Fruit fly (Drosophila melanogaster) whole organism, embryonic: Measurements from ENCODE around the gene cnir.

Experiments used
- Atf-2 ChIP-seq: fragments of 200-800 bp; sonication (Bioruptor generic); optimal IDR thresholded peaks from 2 replicates; lab custom pipeline; 2016; ENCODE audit warnings: missing biosample characterization, missing genetic modification characterization
- B-H2 ChIP-seq: fragments of 200-800 bp; sonication (Bioruptor generic); optimal IDR thresholded peaks from 2 replicates; lab custom pipeline; 2018; ENCODE audit warnings: missing biosample characterization, mild to moderate bottlenecking, missing genetic modification characterization
- Bteb2 ChIP-seq: fragments of 200-800 bp; sonication (Bioruptor generic); optimal IDR thresholded peaks from 2 replicates; lab custom pipeline; 2016; ENCODE audit warnings: missing biosample characterization, missing genetic modification characterization
- CG10654 ChIP-seq: fragments of 200-800 bp; sonication (Bioruptor generic); optimal IDR thresholded peaks from 2 replicates; lab custom pipeline; 2016; ENCODE audit warnings: missing biosample characterization, missing genetic modification characterization
- CG11398 ChIP-seq: fragments of 200-800 bp; sonication (Bioruptor generic); optimal IDR thresholded peaks from 2 replicates; lab custom pipeline; 2016; ENCODE audit warnings: missing biosample characterization, missing genetic modification characterization
- CG12391 ChIP-seq: fragments of 200-800 bp; sonication (Bioruptor generic); optimal IDR thresholded peaks from 3 replicates; lab custom pipeline; 2018; ENCODE audit warnings: missing biosample characterization, mild to moderate bottlenecking, missing genetic modification characterization, moderate library complexity
- CG12659 ChIP-seq: fragments of 200-800 bp; sonication (Bioruptor generic); optimal IDR thresholded peaks from 3 replicates; lab custom pipeline; 2017; ENCODE audit warnings: mild to moderate bottlenecking, missing biosample characterization, missing genetic modification reagents, missing genetic modification characterization
- CG13287 ChIP-seq: fragments of 200-800 bp; sonication (Bioruptor generic); IDR thresholded peaks from 2 replicates; pipeline ENCODE4 v1.3.6; 2022; ENCODE audit warnings: missing biosample characterization, missing genetic modification characterization; ENCODE audit not compliant: partially characterized antibody
- CG15479 ChIP-seq: fragments of 200-800 bp; sonication (Bioruptor generic); optimal IDR thresholded peaks from 3 replicates; lab custom pipeline; 2019; ENCODE audit warnings: missing biosample characterization, mild to moderate bottlenecking, missing genetic modification characterization, moderate library complexity
- CG15601 ChIP-seq: fragments of 200-800 bp; sonication (Bioruptor generic); optimal IDR thresholded peaks from 3 replicates; lab custom pipeline; 2019; ENCODE audit warnings: missing biosample characterization, mild to moderate bottlenecking, missing genetic modification characterization, moderate library complexity
- CG17186 ChIP-seq: fragments of 200-800 bp; sonication (Bioruptor generic); optimal IDR thresholded peaks from 3 replicates; lab custom pipeline; 2017; ENCODE audit warnings: missing biosample characterization, missing genetic modification reagents, missing genetic modification characterization
- CG17568 ChIP-seq: fragments of 200-800 bp; sonication (Bioruptor generic); optimal IDR thresholded peaks from 2 replicates; lab custom pipeline; 2018; ENCODE audit warnings: missing biosample characterization, mild to moderate bottlenecking, missing genetic modification characterization, moderate library complexity
- CG18764 ChIP-seq: fragments of 200-800 bp; sonication (Bioruptor generic); optimal IDR thresholded peaks from 3 replicates; lab custom pipeline; 2016; ENCODE audit warnings: missing biosample characterization, missing genetic modification characterization
- CG2116 ChIP-seq: fragments of 200-800 bp; sonication (Bioruptor generic); optimal IDR thresholded peaks from 3 replicates; lab custom pipeline; 2018; ENCODE audit warnings: missing biosample characterization, mild to moderate bottlenecking, missing genetic modification characterization
- CG2129 ChIP-seq: fragments of 200-800 bp; sonication (Bioruptor generic); IDR thresholded peaks from 2 replicates; pipeline ENCODE4 v1.3.6; 2022; ENCODE audit warnings: missing biosample characterization, missing genetic modification characterization; ENCODE audit not compliant: partially characterized antibody
- CG2875 ChIP-seq: fragments of 200-800 bp; sonication (Bioruptor generic); optimal IDR thresholded peaks from 2 replicates; lab custom pipeline; 2017; ENCODE audit warnings: missing biosample characterization, mild to moderate bottlenecking, missing genetic modification characterization, missing genetic modification reagents
- CG32767 ChIP-seq: fragments of 200-800 bp; sonication (Bioruptor generic); IDR thresholded peaks from 2 replicates; pipeline ENCODE4 v1.3.6; 2022; ENCODE audit warnings: missing biosample characterization, missing genetic modification characterization
- CG34422 ChIP-seq: fragments of 200-800 bp; sonication (Bioruptor generic); IDR thresholded peaks from 3 replicates; pipeline ENCODE4 v1.3.6; 2022; ENCODE audit warnings: missing biosample characterization, missing genetic modification characterization
- CG3847 ChIP-seq: fragments of 200-800 bp; sonication (Bioruptor generic); IDR thresholded peaks from 2 replicates; pipeline ENCODE4 v1.3.6; 2022; ENCODE audit warnings: missing biosample characterization, missing genetic modification characterization
- CG3995 ChIP-seq: fragments of 200-800 bp; sonication (Bioruptor generic); optimal IDR thresholded peaks from 3 replicates; lab custom pipeline; 2016; ENCODE audit warnings: missing biosample characterization, missing genetic modification characterization
- CG6254 ChIP-seq: fragments of 200-800 bp; sonication (Bioruptor generic); optimal IDR thresholded peaks from 3 replicates; lab custom pipeline; 2017; ENCODE audit warnings: mild to moderate bottlenecking, missing biosample characterization, missing genetic modification reagents, missing genetic modification characterization
- CHES-1-like ChIP-seq: fragments of 200-800 bp; sonication (Bioruptor generic); optimal IDR thresholded peaks from 2 replicates; lab custom pipeline; 2016; ENCODE audit warnings: missing biosample characterization, missing genetic modification characterization
- Dip3 ChIP-seq: fragments of 200-800 bp; sonication (Bioruptor generic); optimal IDR thresholded peaks from 3 replicates; lab custom pipeline; 2016; ENCODE audit warnings: missing biosample characterization, missing genetic modification characterization
- Dll ChIP-seq: fragments of 200-800 bp; sonication (Bioruptor generic); IDR thresholded peaks from 4 replicates; pipeline ENCODE4 v1.3.6; 2022; ENCODE audit warnings: missing biosample characterization, missing genetic modification characterization; ENCODE audit not compliant: partially characterized antibody
- ERR ChIP-seq: fragments of 200-800 bp; sonication (Bioruptor generic); optimal IDR thresholded peaks from 2 replicates; lab custom pipeline; 2016; ENCODE audit warnings: missing biosample characterization, missing genetic modification characterization
- Hey ChIP-seq: fragments of 200-800 bp; sonication (Bioruptor generic); optimal IDR thresholded peaks from 3 replicates; lab custom pipeline; 2018; ENCODE audit warnings: missing biosample characterization, mild to moderate bottlenecking, missing genetic modification characterization
- HmgD ChIP-seq: fragments of 200-800 bp; sonication (Bioruptor generic); optimal IDR thresholded peaks from 3 replicates; lab custom pipeline; 2016; ENCODE audit warnings: missing biosample characterization, missing genetic modification characterization
- Hmr ChIP-seq: fragments of 200-800 bp; sonication (Bioruptor generic); optimal IDR thresholded peaks from 3 replicates; lab custom pipeline; 2017; ENCODE audit warnings: mild to moderate bottlenecking, missing biosample characterization, missing genetic modification reagents, missing genetic modification characterization
- Scr ChIP-seq: fragments of 200-800 bp; sonication (Bioruptor generic); IDR thresholded peaks from 2 replicates; pipeline ENCODE4 v1.3.6; 2022; ENCODE audit warnings: missing biosample characterization, missing genetic modification characterization; ENCODE audit not compliant: partially characterized antibody
- Sox102F ChIP-seq: fragments of 200-800 bp; sonication (Bioruptor generic); optimal IDR thresholded peaks from 2 replicates; lab custom pipeline; 2018; ENCODE audit warnings: missing biosample characterization, mild to moderate bottlenecking, missing genetic modification characterization, moderate library complexity
- Sry-β ChIP-seq: fragments of 200-800 bp; sonication (Bioruptor generic); optimal IDR thresholded peaks from 2 replicates; lab custom pipeline; 2018; ENCODE audit warnings: missing biosample characterization, mild to moderate bottlenecking, missing genetic modification characterization, moderate library complexity
- cas ChIP-seq: fragments of 200-800 bp; sonication (Bioruptor generic); IDR thresholded peaks from 2 replicates; pipeline ENCODE4 v1.3.6; 2022; ENCODE audit warnings: missing biosample characterization, missing genetic modification characterization
- crc ChIP-seq: fragments of 200-800 bp; sonication (Bioruptor generic); optimal IDR thresholded peaks from 2 replicates; lab custom pipeline; 2016; ENCODE audit warnings: missing biosample characterization, missing genetic modification characterization
- crp ChIP-seq, 2 experiments: fragments of 200-800 bp; sonication (Bioruptor generic); optimal IDR thresholded peaks; 2 replicates in 1 of 2; 3 replicates in 1 of 2; lab custom pipeline; 2017; ENCODE audit warnings: missing biosample characterization in 2 of 2, missing genetic modification characterization in 2 of 2, mild to moderate bottlenecking in 1 of 2, moderate library complexity in 1 of 2
- emc ChIP-seq: fragments of 200-800 bp; sonication (Bioruptor generic); optimal IDR thresholded peaks from 2 replicates; lab custom pipeline; 2016; ENCODE audit warnings: missing biosample characterization, missing genetic modification characterization
- fru ChIP-seq: fragments of >200 bp; optimal IDR thresholded peaks from 2 replicates; lab custom pipeline; 2017
- grn ChIP-seq: fragments of 200-800 bp; sonication (Bioruptor generic); optimal IDR thresholded peaks from 3 replicates; lab custom pipeline; 2017; ENCODE audit warnings: missing biosample characterization, missing genetic modification characterization
- gt ChIP-seq: fragments of 200-800 bp; sonication (Bioruptor generic); IDR thresholded peaks from 2 replicates; pipeline ENCODE4 v1.3.6; 2022; ENCODE audit warnings: missing biosample characterization, missing genetic modification characterization
- insv ChIP-seq, 2 experiments: fragments of 200-800 bp; sonication (Bioruptor generic); optimal IDR thresholded peaks; 3 replicates each; lab custom pipeline; 2016 to 2018; ENCODE audit warnings: missing biosample characterization in 2 of 2, missing genetic modification characterization in 2 of 2
- ken ChIP-seq: fragments of 200-800 bp; sonication (Bioruptor generic); IDR thresholded peaks from 3 replicates; pipeline ENCODE4 v1.3.6; 2022; ENCODE audit warnings: missing biosample characterization, missing genetic modification characterization
- luna ChIP-seq: fragments of 200-800 bp; sonication (Bioruptor generic); optimal IDR thresholded peaks from 2 replicates; lab custom pipeline; 2016; ENCODE audit warnings: missing biosample characterization, missing genetic modification characterization
- pan ChIP-seq, 4 experiments: fragments of >200 bp in 3 of 4; fragments of 200-800 bp in 1 of 4; sonication (Bioruptor generic) in 1 of 4; optimal IDR thresholded peaks in 3 of 4; IDR thresholded peaks in 1 of 4; 2 replicates each; pipeline versions ENCODE4 v1.3.6 to Lab custom; 2017 to 2022; ENCODE audit warnings: missing biosample characterization in 2 of 4, missing genetic modification characterization in 2 of 4, mixed read lengths in 1 of 4
- pb ChIP-seq: fragments of 200-800 bp; sonication (Bioruptor generic); optimal IDR thresholded peaks from 3 replicates; lab custom pipeline; 2016; ENCODE audit warnings: missing biosample characterization, missing genetic modification characterization
- pros ChIP-seq: fragments of 200-800 bp; sonication (Bioruptor generic); optimal IDR thresholded peaks from 3 replicates; lab custom pipeline; 2019; ENCODE audit warnings: missing biosample characterization, mild to moderate bottlenecking, missing genetic modification characterization, moderate library complexity
- ro ChIP-seq: fragments of 200-800 bp; sonication (Bioruptor generic); IDR thresholded peaks from 2 replicates; pipeline ENCODE4 v1.3.6; 2022; ENCODE audit warnings: missing biosample characterization, missing genetic modification characterization
- row ChIP-seq: fragments of 200-800 bp; sonication (Bioruptor generic); IDR thresholded peaks from 3 replicates; pipeline ENCODE4 v1.3.6; 2022; ENCODE audit warnings: missing biosample characterization, missing genetic modification characterization
- sima ChIP-seq: fragments of 200-800 bp; sonication (Bioruptor generic); optimal IDR thresholded peaks from 2 replicates; lab custom pipeline; 2016; ENCODE audit warnings: missing biosample characterization, missing genetic modification characterization
- slbo ChIP-seq: fragments of 200-800 bp; sonication (Bioruptor generic); IDR thresholded peaks from 2 replicates; pipeline ENCODE4 v1.3.6; 2022; ENCODE audit warnings: missing biosample characterization, missing genetic modification characterization
- so ChIP-seq: fragments of 200-800 bp; sonication (Bioruptor generic); IDR thresholded peaks from 3 replicates; pipeline ENCODE4 v1.3.6; 2022; ENCODE audit warnings: missing biosample characterization, missing genetic modification characterization
- trh ChIP-seq: fragments of 200-800 bp; sonication (Bioruptor generic); optimal IDR thresholded peaks from 2 replicates; lab custom pipeline; 2016; ENCODE audit warnings: missing biosample characterization, missing genetic modification characterization
- twi ChIP-seq: fragments of 200-800 bp; optimal IDR thresholded peaks from 2 replicates; lab custom pipeline; 2019; ENCODE audit warnings: missing biosample characterization, mild to moderate bottlenecking, missing genetic modification characterization, moderate library complexity

The cnir gene

dm6 chr2L:3022986-3023385, 16.6 kb downstream of the cnir start, which contains the start of the genes alpha4GT1 and Prp40 (continued):
- TF ChIP-seq ro (GFP tag; lab: Robert Waterston, UW) (no peak), pb (GFP tag; lab: Kevin White, UChicago) (no peak), CG10654 (GFP tag; lab: Kevin White, UChicago) (no peak), Sox102F (no peak), CG6254 (peak; percentile 70), luna (GFP tag; lab: Kevin White, UChicago) (no peak), twi (tag; lab: Kevin White, UChicago) (no peak), Dll (GFP tag; lab: Robert Waterston, UW) (peak; percentile 79), CG13287 (GFP tag; lab: Robert Waterston, UW) (peak; percentile 87), Bteb2 (GFP tag; lab: Kevin White, UChicago) (no peak), grn (GFP tag; lab: Kevin White, UChicago) (no peak), Sry-β (GFP tag; lab: Kevin White, UChicago) (peak; percentile 90), HmgD (peak; percentile 6), CG12391 (no peak), CG17568 (no peak), crp (GFP tag; optimal IDR thresholded peaks at IDR 0.05; lab: Kevin White, UChicago) (peak in 1 of 2 experiments; percentile 19), CG32767 (GFP tag; lab: Robert Waterston, UW) (no peak), CG2875 (no peak), fru (lab: Kevin White, UChicago) (no peak), CG2129 (GFP tag; lab: Robert Waterston, UW) (0 out of 2 replicates have a peak, but pooled peaks have one; percentile 16), CHES-1-like (peak; percentile 30), Atf-2 (GFP tag; lab: Kevin White, UChicago) (no peak), Hey (tag; lab: Kevin White, UChicago) (no peak), CG2116 (GFP tag; lab: Kevin White, UChicago) (peak; percentile 75), CG12659 (GFP tag; lab: Kevin White, UChicago) (peak; percentile 54), CG18764 (GFP tag; lab: Kevin White, UChicago) (no peak), Dip3 (GFP tag; lab: Kevin White, UChicago) (no peak), ERR (GFP tag; lab: Kevin White, UChicago) (no peak), B-H2 (GFP tag; lab: Kevin White, UChicago) (no peak), crc (GFP tag; lab: Kevin White, UChicago) (no peak), pan (optimal IDR thresholded peaks at IDR 0.05; lab: Kevin White, UChicago) (no peak), pan (GFP tag; optimal IDR thresholded peaks at IDR 0.05 in 1 of 2, IDR thresholded peaks at IDR 0.05 in 1 of 2) (no peak), ken (GFP tag; lab: Robert Waterston, UW) (no peak), insv (GFP tag; optimal IDR thresholded peaks at IDR 0.05; lab: Kevin White, UChicago) (no peak), CG15601 (tag; lab: Kevin White, UChicago) (no peak), emc (GFP tag; lab: Kevin White, UChicago) (no peak), Hmr (GFP tag; lab: Kevin White, UChicago) (no peak), sima (GFP tag; lab: Kevin White, UChicago) (no peak), so (GFP tag; lab: Robert Waterston, UW) (no peak), trh (no peak), pros (GFP tag; lab: Kevin White, UChicago) (no peak), CG34422 (peak; percentile 31; the same call in 1 of the 3 replicates), slbo (GFP tag; lab: Robert Waterston, UW) (no peak), cas (GFP tag; lab: Robert Waterston, UW) (no peak), CG15479 (GFP tag; lab: Kevin White, UChicago) (peak; percentile 20), Scr (GFP tag; lab: Robert Waterston, UW) (peak; percentile 73), gt (GFP tag; lab: Robert Waterston, UW) (no peak), CG3995 (GFP tag; lab: Kevin White, UChicago) (peak; percentile 39), row (peak; percentile 38; the same call in 2 of the 3 replicates), CG3847 (GFP tag; lab: Robert Waterston, UW) (no peak), CG11398 (GFP tag; lab: Kevin White, UChicago) (no peak), CG17186 (peak; percentile 73)
